Fruit fly (Drosophila melanogaster): ENCODE data around the gene CG17186.
A peak's percentile ranks its signal among the peaks of the same experiment; 100 is the strongest.

Gene CG17186

DNA sequence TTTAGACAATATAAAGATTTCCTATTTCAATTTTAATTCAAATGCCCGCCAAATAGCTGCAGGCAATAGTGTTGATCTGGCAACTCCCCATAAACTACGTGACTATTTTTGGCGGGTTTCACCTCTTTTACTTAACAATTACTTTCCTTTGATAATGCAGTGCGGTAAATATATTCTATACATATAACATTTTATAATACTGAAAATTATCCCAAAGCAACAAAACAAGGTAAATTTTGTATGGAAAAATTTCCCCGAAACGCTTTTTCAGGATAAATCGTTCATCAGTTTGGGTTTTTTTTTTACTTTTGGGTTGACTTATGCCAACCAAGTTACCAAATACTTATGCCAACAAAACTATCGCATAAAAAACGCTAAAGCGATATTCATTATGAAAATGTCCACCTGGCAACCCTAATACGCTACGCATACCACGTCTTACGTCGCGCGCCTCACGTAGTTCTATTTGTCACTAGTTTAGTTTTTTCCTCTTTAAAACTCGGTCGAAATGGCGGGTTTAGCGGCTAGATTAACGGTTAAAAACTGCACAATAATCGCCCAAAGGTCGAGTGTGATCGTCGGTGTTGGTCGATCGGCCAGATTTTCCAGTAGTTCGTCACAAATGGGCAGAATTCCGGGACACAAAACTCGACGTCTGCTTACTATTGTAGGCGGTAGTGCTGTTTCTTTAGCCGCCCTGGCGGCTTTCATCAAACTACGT is 30.3 kb downstream of the CG17186 start, which contains the start of gene MICU3 (continued):
- TF ChIP-seq D19B (GFP tag; optimal IDR thresholded peaks at IDR 0.05): peak; percentile 28
- peak; percentile 22 for TF ChIP-seq grau (tag; optimal IDR thresholded peaks at IDR 0.05)
- TF ChIP-seq lab (GFP tag; optimal IDR thresholded peaks at IDR 0.05): peak; percentile 77
- TF ChIP-seq gfzf (GFP tag; optimal IDR thresholded peaks at IDR 0.05): peak; percentile 29
- TF ChIP-seq shn (GFP tag; optimal IDR thresholded peaks at IDR 0.05): peak; percentile 33
- TF ChIP-seq CG7786 (GFP tag; optimal IDR thresholded peaks at IDR 0.05): peak; percentile 58
- no peak for TF ChIP-seq CG6813 (GFP tag; optimal IDR thresholded peaks at IDR 0.05)
- no peak for TF ChIP-seq Hey (tag; optimal IDR thresholded peaks at IDR 0.05)
- no peak for TF ChIP-seq bigmax (GFP tag; optimal IDR thresholded peaks at IDR 0.05)
- TF ChIP-seq CG5245 (GFP tag; optimal IDR thresholded peaks at IDR 0.05): peak; percentile 54
- 0 out of 2 replicates have a peak, but pooled peaks have one; percentile 37 for TF ChIP-seq ara (GFP tag; IDR thresholded peaks at IDR 0.05)
- peak; percentile 81 for TF ChIP-seq CoRest (tag; optimal IDR thresholded peaks at IDR 0.05)
- peak; percentile 49 for TF ChIP-seq Sry-δ (GFP tag; optimal IDR thresholded peaks at IDR 0.05)
- no peak; the same call in 2 of the 3 replicates for TF ChIP-seq Optix (GFP tag; IDR thresholded peaks at IDR 0.05)
- TF ChIP-seq CG10959 (GFP tag; IDR thresholded peaks at IDR 0.05): no peak
- peak; percentile 80 for TF ChIP-seq Scr (GFP tag; IDR thresholded peaks at IDR 0.05; ENCODE audit: partially characterized antibody)
- TF ChIP-seq wor (GFP tag; IDR thresholded peaks at IDR 0.05): 0 out of 2 replicates have a peak, but pooled peaks have one; percentile 32
- peak; percentile 27 for TF ChIP-seq NC2β (GFP tag; optimal IDR thresholded peaks at IDR 0.05)
- peak; percentile 67 for TF ChIP-seq CG4424 (GFP tag; optimal IDR thresholded peaks at IDR 0.05)
- TF ChIP-seq fru (optimal IDR thresholded peaks at IDR 0.05): no peak
- peak; percentile 49 for TF ChIP-seq luna (GFP tag; optimal IDR thresholded peaks at IDR 0.05)
- TF ChIP-seq CG12071 (GFP tag; optimal IDR thresholded peaks at IDR 0.05): no peak
- peak; percentile 35 to 59 for TF ChIP-seq chif (GFP tag; optimal IDR thresholded peaks at IDR 0.05)
- TF ChIP-seq CG9437 (GFP tag; optimal IDR thresholded peaks at IDR 0.05): peak; percentile 100
- no peak for TF ChIP-seq CG11723 (GFP tag; optimal IDR thresholded peaks at IDR 0.05)
- peak; percentile 47 for TF ChIP-seq stwl (tag; optimal IDR thresholded peaks at IDR 0.05)
- TF ChIP-seq CG15601 (tag; optimal IDR thresholded peaks at IDR 0.05): peak; percentile 61
- TF ChIP-seq fd64A (GFP tag; optimal IDR thresholded peaks at IDR 0.05): no peak
- TF ChIP-seq org-1 (GFP tag; optimal IDR thresholded peaks at IDR 0.05): no peak
- no peak for TF ChIP-seq CG31388 (GFP tag; optimal IDR thresholded peaks at IDR 0.05)
- peak; percentile 63 for TF ChIP-seq CG15696 (tag; optimal IDR thresholded peaks at IDR 0.05)
- peak; percentile 18 for TF ChIP-seq HHEX (GFP tag; optimal IDR thresholded peaks at IDR 0.05)
- peak; percentile 80 for TF ChIP-seq CG16813 (GFP tag; IDR thresholded peaks at IDR 0.05; ENCODE audit: partially characterized antibody)
- TF ChIP-seq exex (tag; optimal IDR thresholded peaks at IDR 0.05): peak; percentile 5
- TF ChIP-seq nerfin-2 (GFP tag; IDR thresholded peaks at IDR 0.05; ENCODE audit: partially characterized antibody): peak; percentile 60
- peak; percentile 29 for TF ChIP-seq CG15514 (GFP tag; optimal IDR thresholded peaks at IDR 0.05)
- TF ChIP-seq Opbp (GFP tag; IDR thresholded peaks at IDR 0.05; ENCODE audit: partially characterized antibody): peak; percentile 56; the same call in 1 of the 3 replicates
- no peak for TF ChIP-seq MESR4 (GFP tag; optimal IDR thresholded peaks at IDR 0.05)
- TF ChIP-seq dimm (GFP tag; IDR thresholded peaks at IDR 0.05): no peak
- TF ChIP-seq HLH3B (GFP tag; IDR thresholded peaks at IDR 0.05): peak; percentile 55; the same call in 1 of the 2 replicates
- TF ChIP-seq CG15479 (GFP tag; optimal IDR thresholded peaks at IDR 0.05): no peak
- peak; percentile 48; the same call in 1 of the 2 replicates for TF ChIP-seq Xrp1 (GFP tag; IDR thresholded peaks at IDR 0.05)
- peak; percentile 44; the same call in 1 of the 2 replicates for TF ChIP-seq CG11247 (GFP tag; IDR thresholded peaks at IDR 0.05)
- TF ChIP-seq CG8478 (optimal IDR thresholded peaks at IDR 0.05): no peak
- TF ChIP-seq CG17361 (GFP tag; IDR thresholded peaks at IDR 0.05): peak; percentile 73; the same call in 2 of the 3 replicates
- no peak for TF ChIP-seq en (GFP tag; optimal IDR thresholded peaks at IDR 0.05)
- no peak for TF ChIP-seq ato (GFP tag; IDR thresholded peaks at IDR 0.05; ENCODE audit: partially characterized antibody)
- TF ChIP-seq CG8290 (GFP tag; optimal IDR thresholded peaks at IDR 0.05): peak; percentile 28
- peak in 1 of 2 experiments; percentile 51 for TF ChIP-seq CG8290 (tag; optimal IDR thresholded peaks at IDR 0.05)

All from whole organism, embryonic.